Fruit fly (Drosophila melanogaster): ENCODE data around the gene eIF2D.

The eIF2D gene

DNA sequence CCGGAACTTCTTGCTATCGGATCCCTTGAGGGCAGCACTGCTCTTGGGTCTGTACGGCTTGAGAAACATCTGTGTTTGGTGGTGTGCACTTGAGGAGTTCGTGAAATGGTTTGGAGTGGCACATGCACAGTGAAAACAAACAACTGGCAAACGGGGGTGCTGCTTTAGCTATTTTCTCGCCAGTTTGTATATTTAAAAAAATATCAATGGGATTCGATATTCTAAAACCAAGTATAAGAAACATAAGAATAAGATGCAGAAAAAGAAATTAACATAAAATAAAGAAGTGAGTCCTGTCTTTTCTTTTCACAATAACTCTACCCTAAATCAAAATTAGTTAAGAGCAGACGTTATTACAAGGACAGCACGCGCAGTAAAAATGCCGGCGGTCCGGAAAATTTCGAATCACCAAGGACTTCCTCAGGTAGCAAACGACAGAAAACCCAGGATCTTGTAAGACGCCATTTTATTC is at the start of gene eIF2D:
TSS of gene eIF2D (minus strand) at position 174 of the 472 bp plus-strand sequence.
- TF ChIP-seq dl (GFP tag; optimal IDR thresholded peaks at IDR 0.05; ENCODE audit: insufficient read depth in 1 of 2, partially characterized antibody in 2 of 2) (no peak), OdsH (GFP tag; optimal IDR thresholded peaks at IDR 0.05) (peak; percentile 36), N (GFP tag; optimal IDR thresholded peaks at IDR 0.05) (no peak), pan (optimal IDR thresholded peaks at IDR 0.05) (no peak), brk (GFP tag; optimal IDR thresholded peaks at IDR 0.05) (no peak), foxo (GFP tag; optimal IDR thresholded peaks at IDR 0.05) (peak in 1 of 2 experiments; percentile 65), Vsx2 (GFP tag; optimal IDR thresholded peaks at IDR 0.05; ENCODE audit: partially characterized antibody) (no peak), CG32264 (GFP tag; optimal IDR thresholded peaks at IDR 0.05) (no peak), rgr (GFP tag; optimal IDR thresholded peaks at IDR 0.05) (peak; percentile 64), woc (GFP tag; optimal IDR thresholded peaks at IDR 0.05) (no peak), psq (GFP tag; optimal IDR thresholded peaks at IDR 0.05) (peak; percentile 14), CrebA (GFP tag; optimal IDR thresholded peaks at IDR 0.05; ENCODE audit: borderline replicate concordance) (no peak), sage (GFP tag; optimal IDR thresholded peaks at IDR 0.05) (no peak), dmrt93B (GFP tag; optimal IDR thresholded peaks at IDR 0.05) (no peak), lola (GFP tag; optimal IDR thresholded peaks at IDR 0.05) (no peak), CG9705 (GFP tag; optimal IDR thresholded peaks at IDR 0.05) (peak; percentile 37), Sp1 (GFP tag; optimal IDR thresholded peaks at IDR 0.05) (peak; percentile 41), HLH106 (tag; optimal IDR thresholded peaks at IDR 0.05) (peak; percentile 69), ey (GFP tag; optimal IDR thresholded peaks at IDR 0.05) (peak; percentile 57), usp (GFP tag; optimal IDR thresholded peaks at IDR 0.05) (no peak), Jra (GFP tag; optimal IDR thresholded peaks at IDR 0.05) (no peak), Hr83 (GFP tag; optimal IDR thresholded peaks at IDR 0.05; ENCODE audit: poor library complexity, severe bottlenecking) (no peak), jim (GFP tag; optimal IDR thresholded peaks at IDR 0.05) (no peak), Myc (optimal IDR thresholded peaks at IDR 0.05) (peak; percentile 78), br (GFP tag; optimal IDR thresholded peaks at IDR 0.05) (no peak), Hr78 (GFP tag; optimal IDR thresholded peaks at IDR 0.05) (no peak), Dfd (GFP tag; optimal IDR thresholded peaks at IDR 0.05) (no peak), dsf (GFP tag; optimal IDR thresholded peaks at IDR 0.05; ENCODE audit: borderline replicate concordance) (no peak), GATAd (GFP tag; optimal IDR thresholded peaks at IDR 0.05) (no peak), Mio (GFP tag; optimal IDR thresholded peaks at IDR 0.05) (no peak), Rel (GFP tag; optimal IDR thresholded peaks at IDR 0.05) (no peak), Rel (tag; optimal IDR thresholded peaks at IDR 0.05) (peak; percentile 22), Hnf4 (GFP tag; optimal IDR thresholded peaks at IDR 0.05) (no peak), Abd-B (GFP tag; optimal IDR thresholded peaks at IDR 0.05) (no peak), sv (GFP tag; optimal IDR thresholded peaks at IDR 0.05) (peak; percentile 5), fru (GFP tag; optimal IDR thresholded peaks at IDR 0.05) (no peak), h (GFP tag; optimal IDR thresholded peaks at IDR 0.05) (peak; percentile 63), tai (GFP tag; optimal IDR thresholded peaks at IDR 0.05) (no peak), Dif (GFP tag; optimal IDR thresholded peaks at IDR 0.05; ENCODE audit: partially characterized antibody) (no peak)

DNA sequence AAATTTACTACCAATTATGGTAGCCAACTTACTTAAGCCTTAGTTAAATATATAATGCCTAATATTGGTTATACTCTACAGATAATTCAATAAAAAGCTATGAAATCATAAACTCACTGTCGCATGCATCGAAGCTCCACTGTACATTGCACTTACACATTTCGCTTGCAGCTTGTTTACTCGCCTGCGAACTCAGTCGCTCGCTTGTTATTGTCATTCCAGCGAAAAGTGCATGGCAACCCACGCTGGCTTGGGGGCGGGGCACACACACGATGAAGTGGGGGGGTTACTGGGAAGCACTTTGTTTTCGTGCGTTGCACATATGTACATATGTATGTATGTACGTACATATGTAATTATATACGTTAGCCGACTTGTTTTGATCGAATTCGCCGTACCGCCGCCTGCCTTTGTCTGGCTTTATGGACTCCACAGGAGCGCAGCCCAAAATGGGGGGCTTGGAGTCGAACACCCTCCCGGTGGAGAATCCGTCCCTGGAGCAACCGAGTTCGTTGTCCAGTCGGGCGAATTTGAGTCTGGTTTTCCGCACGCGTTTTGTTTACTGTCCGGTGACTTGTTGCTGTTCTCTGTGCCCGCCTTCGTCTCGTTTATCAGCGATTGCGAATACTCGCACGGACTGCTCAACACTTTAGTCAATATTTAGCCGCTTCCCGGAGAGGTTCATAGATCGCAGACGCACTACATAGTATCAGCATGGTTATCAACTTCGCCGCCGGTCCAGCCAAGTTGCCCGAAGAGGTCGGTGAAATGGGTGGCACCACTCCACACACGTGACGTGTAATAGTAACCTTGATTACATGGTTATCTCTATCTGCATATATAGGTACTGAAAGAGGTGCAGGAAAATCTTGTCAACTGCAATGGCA is 48.5 kb upstream of the eIF2D start, which contains the start of gene CG11899:
TSS of gene CG11899 (plus strand) at position 648 of the 887 bp plus-strand sequence.
- no peak for TF ChIP-seq Hr78 (GFP tag; optimal IDR thresholded peaks at IDR 0.05)
- peak; percentile 96 for TF ChIP-seq psq (GFP tag; optimal IDR thresholded peaks at IDR 0.05)
- TF ChIP-seq Jra (GFP tag; optimal IDR thresholded peaks at IDR 0.05), result peak; percentile 89
- peak; percentile 94 for TF ChIP-seq Hr83 (GFP tag; optimal IDR thresholded peaks at IDR 0.05; ENCODE audit: poor library complexity, severe bottlenecking)
- TF ChIP-seq usp (GFP tag; optimal IDR thresholded peaks at IDR 0.05), result no peak
- no peak for TF ChIP-seq Myc (optimal IDR thresholded peaks at IDR 0.05)
- TF ChIP-seq Sp1 (GFP tag; optimal IDR thresholded peaks at IDR 0.05), result peak; percentile 69
- peak; percentile 61 for TF ChIP-seq dmrt93B (GFP tag; optimal IDR thresholded peaks at IDR 0.05)
- TF ChIP-seq N (GFP tag; optimal IDR thresholded peaks at IDR 0.05), result no peak
- peak; percentile 82 for TF ChIP-seq rgr (GFP tag; optimal IDR thresholded peaks at IDR 0.05)
- peak; percentile 15 to 47 for TF ChIP-seq dl (GFP tag; optimal IDR thresholded peaks at IDR 0.05; ENCODE audit: insufficient read depth in 1 of 2, partially characterized antibody in 2 of 2)
- no peak for TF ChIP-seq dsf (GFP tag; optimal IDR thresholded peaks at IDR 0.05; ENCODE audit: borderline replicate concordance)
- peak; percentile 86 for TF ChIP-seq Dif (GFP tag; optimal IDR thresholded peaks at IDR 0.05; ENCODE audit: partially characterized antibody)
- peak; percentile 82 for TF ChIP-seq HLH106 (tag; optimal IDR thresholded peaks at IDR 0.05)
- TF ChIP-seq foxo (GFP tag; optimal IDR thresholded peaks at IDR 0.05), result peak; percentile 31 to 97
- TF ChIP-seq GATAd (GFP tag; optimal IDR thresholded peaks at IDR 0.05), result peak; percentile 43
- TF ChIP-seq OdsH (GFP tag; optimal IDR thresholded peaks at IDR 0.05), result peak; percentile 86
- TF ChIP-seq h (GFP tag; optimal IDR thresholded peaks at IDR 0.05), result peak; percentile 98
- no peak for TF ChIP-seq brk (GFP tag; optimal IDR thresholded peaks at IDR 0.05)
- TF ChIP-seq jim (GFP tag; optimal IDR thresholded peaks at IDR 0.05), result peak; percentile 69
- peak; percentile 90 for TF ChIP-seq sage (GFP tag; optimal IDR thresholded peaks at IDR 0.05)
- peak; percentile 91 for TF ChIP-seq fru (GFP tag; optimal IDR thresholded peaks at IDR 0.05)
- peak; percentile 97 for TF ChIP-seq woc (GFP tag; optimal IDR thresholded peaks at IDR 0.05)
- TF ChIP-seq Vsx2 (GFP tag; optimal IDR thresholded peaks at IDR 0.05; ENCODE audit: partially characterized antibody), result peak; percentile 94
- TF ChIP-seq br (GFP tag; optimal IDR thresholded peaks at IDR 0.05), result peak; percentile 94
- peak; percentile 82 for TF ChIP-seq CG32264 (GFP tag; optimal IDR thresholded peaks at IDR 0.05)
- TF ChIP-seq lola (GFP tag; optimal IDR thresholded peaks at IDR 0.05), result no peak
- TF ChIP-seq Mio (GFP tag; optimal IDR thresholded peaks at IDR 0.05), result no peak
- TF ChIP-seq CG9705 (GFP tag; optimal IDR thresholded peaks at IDR 0.05), result peak; percentile 78
- TF ChIP-seq CrebA (GFP tag; optimal IDR thresholded peaks at IDR 0.05; ENCODE audit: borderline replicate concordance), result no peak
- TF ChIP-seq Dfd (GFP tag; optimal IDR thresholded peaks at IDR 0.05), result no peak
- peak; percentile 92 for TF ChIP-seq Hnf4 (GFP tag; optimal IDR thresholded peaks at IDR 0.05)
- no peak for TF ChIP-seq sv (GFP tag; optimal IDR thresholded peaks at IDR 0.05)
- peak; percentile 93 for TF ChIP-seq tai (GFP tag; optimal IDR thresholded peaks at IDR 0.05)
- peak; percentile 85 for TF ChIP-seq Rel (GFP tag; optimal IDR thresholded peaks at IDR 0.05)
- peak; percentile 86 for TF ChIP-seq Rel (tag; optimal IDR thresholded peaks at IDR 0.05)
- TF ChIP-seq Abd-B (GFP tag; optimal IDR thresholded peaks at IDR 0.05), result no peak
- no peak for TF ChIP-seq pan (optimal IDR thresholded peaks at IDR 0.05)
- peak; percentile 87 for TF ChIP-seq ey (GFP tag; optimal IDR thresholded peaks at IDR 0.05)
